Worm (Caenorhabditis elegans) whole organism, L4/young adult: ENCODE measurements around the gene fip-7.

Source experiments
- W03F9.2 ChIP-seq: fragments of 150-350 bp; optimal IDR thresholded peaks from 2 replicates; lab custom pipeline; 2014; ENCODE audit warnings: missing biosample characterization, missing genetic modification characterization
- dao-5 ChIP-seq: sonication (generic microtip); optimal IDR thresholded peaks from 2 replicates; lab custom pipeline; 2016; ENCODE audit warnings: missing genotype, missing genetic modification characterization, moderate library complexity, missing compliant biosample characterization
- him-1 ChIP-seq: sonication (generic microtip); optimal IDR thresholded peaks from 2 replicates; lab custom pipeline; 2016; ENCODE audit warnings: missing genotype, missing genetic modification reagents, missing genetic modification characterization, missing compliant biosample characterization

- TF ChIP-seq dao-5 = no peak
- peak; percentile 3 for TF ChIP-seq W03F9.2 (tag; lab: Kevin White, UChicago)
- peak; percentile 58 for TF ChIP-seq him-1
Observed at ce11 chrIV:16663591-16663990, 37.6 kb downstream of the fip-7 start.
